In genomic region chr2L:16486001-16486793, dm6 we compare ENCODE assay signal across 2 fruit fly cellular contexts.
TF ChIP-seq lines count a peak whose summit lies in the region.

No protein-coding gene starts in this region.

TF ChIP-seq in whole organism, embryonic, 481 proteins besides CTCF, POLR2A, EP300 and RAD21 (continued from another document and continues in another):
- no peak for TF ChIP-seq Drgx (GFP tag; IDR thresholded peaks at IDR 0.05; lab: Robert Waterston, UW)
- TF ChIP-seq CG10274 (GFP tag; optimal IDR thresholded peaks at IDR 0.05; lab: Kevin White, UChicago) = peak; percentile 10
- TF ChIP-seq Chrac-16 (GFP tag; optimal IDR thresholded peaks at IDR 0.05; lab: Kevin White, UChicago) = no peak
- TF ChIP-seq CG10267 (tag; optimal IDR thresholded peaks at IDR 0.05; lab: Kevin White, UChicago) = no peak
- no peak for TF ChIP-seq Sox102F (GFP tag; optimal IDR thresholded peaks at IDR 0.05; lab: Kevin White, UChicago)
- no peak for TF ChIP-seq HLH54F (GFP tag; optimal IDR thresholded peaks at IDR 0.05; lab: Kevin White, UChicago)
- TF ChIP-seq kni (GFP tag; optimal IDR thresholded peaks at IDR 0.05; lab: Kevin White, UChicago) = peak; percentile 56
- no peak for TF ChIP-seq CG6654 (GFP tag; optimal IDR thresholded peaks at IDR 0.05; lab: Kevin White, UChicago)
- TF ChIP-seq crc (GFP tag; optimal IDR thresholded peaks at IDR 0.05; lab: Kevin White, UChicago) = no peak
- peak; percentile 69 for TF ChIP-seq CoRest (tag; optimal IDR thresholded peaks at IDR 0.05; lab: Kevin White, UChicago)
- no peak; the same call in 1 of the 2 replicates for TF ChIP-seq H2.0 (GFP tag; IDR thresholded peaks at IDR 0.05; lab: Robert Waterston, UW)
- no peak for TF ChIP-seq Dfd (GFP tag; optimal IDR thresholded peaks at IDR 0.05; lab: Kevin White, UChicago)
- TF ChIP-seq Elba2 (GFP tag; optimal IDR thresholded peaks at IDR 0.05; lab: Kevin White, UChicago) = no peak
- TF ChIP-seq Poxn (GFP tag; IDR thresholded peaks at IDR 0.05; lab: Robert Waterston, UW) = no peak
- no peak for TF ChIP-seq lilli (GFP tag; optimal IDR thresholded peaks at IDR 0.05; lab: Kevin White, UChicago)
- TF ChIP-seq HLHmδ (GFP tag; optimal IDR thresholded peaks at IDR 0.05; lab: Kevin White, UChicago) = no peak
- peak; percentile 9 for TF ChIP-seq Hey (tag; optimal IDR thresholded peaks at IDR 0.05; lab: Kevin White, UChicago)
- peak; percentile 21; the same call in 1 of the 3 replicates for TF ChIP-seq B-H1 (GFP tag; IDR thresholded peaks at IDR 0.05; lab: Robert Waterston, UW)
- TF ChIP-seq Pdp1 (GFP tag; optimal IDR thresholded peaks at IDR 0.05; lab: Kevin White, UChicago) = peak in 1 of 2 experiments; percentile 90
- no peak for TF ChIP-seq CG10366 (GFP tag; IDR thresholded peaks at IDR 0.05; lab: Robert Waterston, UW)
- TF ChIP-seq chm (GFP tag; IDR thresholded peaks at IDR 0.05; lab: Robert Waterston, UW) = peak; percentile 9; the same call in 1 of the 2 replicates
- TF ChIP-seq CG9437 (GFP tag; optimal IDR thresholded peaks at IDR 0.05; lab: Kevin White, UChicago) = no peak
- no peak for TF ChIP-seq Opbp (GFP tag; IDR thresholded peaks at IDR 0.05; lab: Robert Waterston, UW; ENCODE audit: partially characterized antibody)
- TF ChIP-seq Lpt (GFP tag; optimal IDR thresholded peaks at IDR 0.05; lab: Kevin White, UChicago) = no peak
- TF ChIP-seq CG18476 (GFP tag; optimal IDR thresholded peaks at IDR 0.05; lab: Kevin White, UChicago) = no peak
- no peak for TF ChIP-seq prd (optimal IDR thresholded peaks at IDR 0.05; lab: Kevin White, UChicago)
- peak; percentile 56 for TF ChIP-seq prd (GFP tag; IDR thresholded peaks at IDR 0.05; lab: Robert Waterston, UW)
- no peak for TF ChIP-seq usp (GFP tag; optimal IDR thresholded peaks at IDR 0.05; lab: Kevin White, UChicago)
- peak; percentile 69 for TF ChIP-seq CG32772 (GFP tag; IDR thresholded peaks at IDR 0.05; lab: Robert Waterston, UW)
- TF ChIP-seq CG12155 (GFP tag; optimal IDR thresholded peaks at IDR 0.05; lab: Kevin White, UChicago) = no peak
- TF ChIP-seq CG10959 (GFP tag; IDR thresholded peaks at IDR 0.05; lab: Robert Waterston, UW) = no peak
- TF ChIP-seq CG3065 (GFP tag; optimal IDR thresholded peaks at IDR 0.05; lab: Kevin White, UChicago) = no peak
- no peak for TF ChIP-seq tx (GFP tag; optimal IDR thresholded peaks at IDR 0.05; lab: Kevin White, UChicago)
- TF ChIP-seq CG3726 (GFP tag; IDR thresholded peaks at IDR 0.05; lab: Robert Waterston, UW) = no peak
- TF ChIP-seq dpn (GFP tag; optimal IDR thresholded peaks at IDR 0.05; lab: Kevin White, UChicago) = peak in 1 of 2 experiments; percentile 36
- peak; percentile 92 for TF ChIP-seq Deaf1 (tag; optimal IDR thresholded peaks at IDR 0.05; lab: Kevin White, UChicago)
- TF ChIP-seq Fer3 (tag; optimal IDR thresholded peaks at IDR 0.05; lab: Kevin White, UChicago) = no peak
- no peak for TF ChIP-seq gsb-n (tag; optimal IDR thresholded peaks at IDR 0.05; lab: Kevin White, UChicago)
- peak; percentile 64 for TF ChIP-seq ara (GFP tag; IDR thresholded peaks at IDR 0.05; lab: Robert Waterston, UW)
- no peak for TF ChIP-seq CG7556 (GFP tag; optimal IDR thresholded peaks at IDR 0.05; lab: Kevin White, UChicago)
- no peak for TF ChIP-seq ssp (GFP tag; IDR thresholded peaks at IDR 0.05; lab: Robert Waterston, UW)
- no peak for TF ChIP-seq Oaz (GFP tag; IDR thresholded peaks at IDR 0.05; lab: Robert Waterston, UW)
- no peak for TF ChIP-seq dan (GFP tag; IDR thresholded peaks at IDR 0.05; lab: Robert Waterston, UW)
- TF ChIP-seq stc (GFP tag; IDR thresholded peaks at IDR 0.05; lab: Robert Waterston, UW) = peak; percentile 63
- TF ChIP-seq pb (GFP tag; optimal IDR thresholded peaks at IDR 0.05; lab: Kevin White, UChicago) = peak; percentile 62
- no peak for TF ChIP-seq mld (GFP tag; IDR thresholded peaks at IDR 0.05; lab: Robert Waterston, UW; ENCODE audit: partially characterized antibody)
- peak; percentile 33 for TF ChIP-seq CG13775 (GFP tag; optimal IDR thresholded peaks at IDR 0.05; lab: Kevin White, UChicago)
- TF ChIP-seq CG32767 (GFP tag; IDR thresholded peaks at IDR 0.05; lab: Robert Waterston, UW) = no peak
- peak; percentile 44 for TF ChIP-seq lab (GFP tag; optimal IDR thresholded peaks at IDR 0.05; lab: Kevin White, UChicago)
- no peak for TF ChIP-seq CG15514 (GFP tag; optimal IDR thresholded peaks at IDR 0.05; lab: Kevin White, UChicago)
- TF ChIP-seq so (GFP tag; IDR thresholded peaks at IDR 0.05; lab: Robert Waterston, UW) = no peak
- TF ChIP-seq TFAM (GFP tag; optimal IDR thresholded peaks at IDR 0.05; lab: Kevin White, UChicago) = no peak
- no peak; the same call in 1 of the 2 replicates for TF ChIP-seq CG42726 (GFP tag; IDR thresholded peaks at IDR 0.05; lab: Robert Waterston, UW; ENCODE audit: partially characterized antibody)
- no peak for TF ChIP-seq Xbp1 (GFP tag; optimal IDR thresholded peaks at IDR 0.05; lab: Kevin White, UChicago)
- no peak for TF ChIP-seq ttk (GFP tag; IDR thresholded peaks at IDR 0.05; lab: Robert Waterston, UW)
- no peak; the same call in 1 of the 2 replicates for TF ChIP-seq CG5953 (GFP tag; IDR thresholded peaks at IDR 0.05; lab: Robert Waterston, UW)
- TF ChIP-seq pfk (GFP tag; optimal IDR thresholded peaks at IDR 0.05; lab: Kevin White, UChicago) = peak; percentile 98
- TF ChIP-seq CG15696 (tag; optimal IDR thresholded peaks at IDR 0.05; lab: Kevin White, UChicago) = peak; percentile 49
- peak; percentile 4 for TF ChIP-seq CG11723 (GFP tag; optimal IDR thresholded peaks at IDR 0.05; lab: Kevin White, UChicago)
- no peak for TF ChIP-seq zen2 (GFP tag; IDR thresholded peaks at IDR 0.05; lab: Robert Waterston, UW; ENCODE audit: partially characterized antibody)
- TF ChIP-seq CG2678 (tag; optimal IDR thresholded peaks at IDR 0.05; lab: Kevin White, UChicago) = no peak
- TF ChIP-seq Hr39 (optimal IDR thresholded peaks at IDR 0.05; lab: Kevin White, UChicago) = no peak
- peak; percentile 11 for TF ChIP-seq Bteb2 (GFP tag; optimal IDR thresholded peaks at IDR 0.05; lab: Kevin White, UChicago)
- TF ChIP-seq fru (optimal IDR thresholded peaks at IDR 0.05; lab: Kevin White, UChicago) = no peak
- no peak for TF ChIP-seq pan (optimal IDR thresholded peaks at IDR 0.05; lab: Kevin White, UChicago)
- peak in 1 of 2 experiments; percentile 48 for TF ChIP-seq pan (GFP tag; optimal IDR thresholded peaks at IDR 0.05 in 1 of 2, IDR thresholded peaks at IDR 0.05 in 1 of 2)
- TF ChIP-seq gem (tag; optimal IDR thresholded peaks at IDR 0.05; lab: Kevin White, UChicago) = peak; percentile 33
- TF ChIP-seq Jarid2 (GFP tag; optimal IDR thresholded peaks at IDR 0.05; lab: Kevin White, UChicago) = peak; percentile 85

TF ChIP-seq in whole organism, prepupa, 60 proteins besides CTCF, POLR2A, EP300 and RAD21 (continued from another document):
- no peak for TF ChIP-seq fd59A (GFP tag; optimal IDR thresholded peaks at IDR 0.05; lab: Kevin White, UChicago)
- TF ChIP-seq Eip75B (GFP tag; optimal IDR thresholded peaks at IDR 0.05; lab: Kevin White, UChicago) = peak; percentile 15
- TF ChIP-seq cyc (GFP tag; optimal IDR thresholded peaks at IDR 0.05; lab: Kevin White, UChicago) = peak; percentile 24
- peak; percentile 25 for TF ChIP-seq CG3032 (tag; optimal IDR thresholded peaks at IDR 0.05; lab: Kevin White, UChicago)
